Worm (Caenorhabditis elegans): ENCODE results near the gene F27D9.2.

The F27D9.2 gene

DNA sequence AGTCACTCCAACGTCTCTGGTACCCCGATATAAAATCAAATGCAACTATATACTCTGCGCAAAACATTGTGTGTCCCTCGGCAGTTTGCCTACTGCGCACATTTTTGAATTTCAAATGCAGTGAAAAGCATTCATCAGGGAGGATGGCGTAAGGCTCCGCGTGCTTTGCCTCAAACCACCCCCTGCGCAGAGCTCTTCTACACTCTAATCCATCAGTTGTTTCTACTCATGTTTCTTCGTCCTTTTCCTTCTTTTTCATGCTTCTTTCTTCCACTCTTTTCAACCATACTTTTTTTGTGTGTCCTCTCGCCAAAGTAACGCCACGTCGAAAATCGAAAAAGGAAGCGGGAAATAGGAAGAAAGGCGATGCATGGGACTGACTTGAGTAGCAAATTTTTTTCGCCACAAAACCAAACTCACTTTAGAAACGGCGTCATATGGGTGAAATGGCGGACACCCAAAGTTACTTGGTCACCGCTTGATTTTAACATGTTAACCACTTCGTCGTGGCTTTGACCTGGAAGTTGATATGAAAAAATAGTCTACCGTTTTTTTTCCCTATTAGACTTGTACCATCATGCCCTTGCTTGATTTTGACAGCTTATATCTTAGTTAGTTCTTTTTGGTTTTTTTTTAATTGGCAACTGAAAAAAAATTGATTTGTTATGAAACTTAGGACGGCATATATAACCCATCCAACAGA is 5.8 kb downstream of the F27D9.2 start:
- TF ChIP-seq hlh-30 (tag; optimal IDR thresholded peaks at IDR 0.05; ENCODE audit: insufficient read depth) (peak; percentile 73), lin-38 (GFP tag; IDR thresholded peaks at IDR 0.05) (no peak), mep-1 (tag; optimal IDR thresholded peaks at IDR 0.05) (peak; percentile 16), ztf-7 (tag; optimal IDR thresholded peaks at IDR 0.05) (no peak), nhr-77 (tag; optimal IDR thresholded peaks at IDR 0.05) (no peak), hmg-1.1 (GFP tag; IDR thresholded peaks at IDR 0.05) (peak; percentile 51), aha-1 (tag) (peak; percentile 91)

DNA sequence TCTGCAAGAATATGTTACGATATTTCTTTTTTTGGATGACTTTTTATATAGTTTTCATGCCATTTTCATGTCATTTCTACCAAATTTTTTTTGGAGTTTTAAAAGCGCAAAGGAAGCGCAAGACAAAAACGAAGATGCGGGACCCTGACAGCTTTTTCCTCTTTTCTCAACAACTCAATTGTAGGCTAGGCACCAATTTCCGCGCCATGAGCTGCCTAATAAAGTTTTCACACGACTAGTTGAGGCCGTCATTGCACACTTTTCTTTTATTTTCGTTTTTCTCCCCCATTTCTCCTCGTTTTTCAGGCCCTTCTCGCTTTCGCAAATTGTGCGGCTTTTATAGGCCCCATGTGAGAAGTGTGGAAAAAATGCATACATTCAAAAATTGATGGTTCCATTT is 7.0 kb downstream of the F27D9.2 start:
- TF ChIP-seq F10B5.3 (tag; optimal IDR thresholded peaks at IDR 0.05) (no peak), set-16 (GFP tag; IDR thresholded peaks at IDR 0.05) (no peak), R02D3.7 (tag; optimal IDR thresholded peaks at IDR 0.05) (no peak), skn-1 (tag; optimal IDR thresholded peaks at IDR 0.05) (no peak), ceh-44 (GFP tag; IDR thresholded peaks at IDR 0.05) (no peak), F49E8.2 (tag; optimal IDR thresholded peaks at IDR 0.05; ENCODE audit: borderline replicate concordance) (no peak), zip-2 (tag; optimal IDR thresholded peaks at IDR 0.05) (no peak), ctbp-1 (GFP tag; IDR thresholded peaks at IDR 0.05) (0 out of 2 replicates have a peak, but pooled peaks have one; percentile 47), fkh-10 (GFP tag; optimal IDR thresholded peaks at IDR 0.05) (peak; percentile 34), mxl-2 (GFP tag; conservative IDR thresholded peaks at IDR 0.05) (no peak), ces-1 (GFP tag; optimal IDR thresholded peaks at IDR 0.05) (peak; percentile 11), gei-8 (GFP tag; optimal IDR thresholded peaks at IDR 0.05) (no peak), zfp-3 (GFP tag; conservative IDR thresholded peaks at IDR 0.05) (no peak)

- TF ChIP-seq daf-12 (tag; optimal IDR thresholded peaks at IDR 0.05) (no peak), daf-16 (GFP tag; optimal IDR thresholded peaks at IDR 0.05) (peak in 1 of 2 experiments; percentile 48), daf-16 (tag; optimal IDR thresholded peaks at IDR 0.05) (no peak), egl-43 (GFP tag; IDR thresholded peaks at IDR 0.05) (0 out of 2 replicates have a peak, but pooled peaks have one; percentile 49), Y105C5A.15 (GFP tag; IDR thresholded peaks at IDR 0.05) (0 out of 2 replicates have a peak, but pooled peaks have one; percentile 63), hlh-30 (tag; optimal IDR thresholded peaks at IDR 0.05; ENCODE audit: insufficient read depth) (no peak), gei-8 (GFP tag; optimal IDR thresholded peaks at IDR 0.05) (peak; percentile 33), hmg-1.1 (GFP tag; IDR thresholded peaks at IDR 0.05) (no peak), nhr-6 (tag; optimal IDR thresholded peaks at IDR 0.05) (no peak), lin-13 (GFP tag; optimal IDR thresholded peaks at IDR 0.05) (no peak), hlh-11 (tag; optimal IDR thresholded peaks at IDR 0.05) (peak; percentile 26), snpc-1.2 (GFP tag; IDR thresholded peaks at IDR 0.05) (peak; percentile 70), php-3 (GFP tag; IDR thresholded peaks at IDR 0.05) (peak; percentile 24; the same call in 1 of the 2 replicates), set-16 (GFP tag; IDR thresholded peaks at IDR 0.05) (no peak), tag-97 (GFP tag; IDR thresholded peaks at IDR 0.05) (no peak), ceh-44 (GFP tag; IDR thresholded peaks at IDR 0.05) (no peak), madf-9 (GFP tag; conservative IDR thresholded peaks at IDR 0.05) (peak; percentile 52; the same call in 1 of the 2 replicates), jun-1 (tag; optimal IDR thresholded peaks at IDR 0.05) (no peak), unc-39 (tag; optimal IDR thresholded peaks at IDR 0.05) (no peak), unc-62 (GFP tag; optimal IDR thresholded peaks at IDR 0.05 in 1 of 2) (peak in 1 of 2 experiments; percentile 72), unc-62 (tag; optimal IDR thresholded peaks at IDR 0.05) (no peak), ceh-82 (tag; optimal IDR thresholded peaks at IDR 0.05) (no peak), madf-5 (GFP tag; IDR thresholded peaks at IDR 0.05) (no peak), nhr-10 (tag; optimal IDR thresholded peaks at IDR 0.05) (no peak), tra-1 (GFP tag; IDR thresholded peaks at IDR 0.05) (0 out of 2 replicates have a peak, but pooled peaks have one; percentile 17), spr-3 (GFP tag; optimal IDR thresholded peaks at IDR 0.05) (no peak), lsy-2 (tag; optimal IDR thresholded peaks at IDR 0.05) (peak in 1 of 2 experiments; percentile 8), nhr-237 (tag; optimal IDR thresholded peaks at IDR 0.05) (no peak), vab-7 (GFP tag; IDR thresholded peaks at IDR 0.05) (peak; percentile 76), dmd-9 (GFP tag; IDR thresholded peaks at IDR 0.05) (0 out of 2 replicates have a peak, but pooled peaks have one; percentile 16), saeg-2 (GFP tag; IDR thresholded peaks at IDR 0.05) (no peak)
Observed at ce11 chrX:7680545-7681330, 7.9 kb downstream of the F27D9.2 start, which contains the start of gene stn-2. Gene stn-2, minus strand, starts transcription at chrX:7680619.
